Worm (Caenorhabditis elegans) whole organism, late embryonic: Measurements from ENCODE around the gene W04D2.4.

ENCODE experiments used
- C38D4.7 ChIP-seq: fragments of 200-800 bp; sonication (Bioruptor generic); optimal IDR thresholded peaks from 2 replicates; lab custom pipeline; 2018; ENCODE audit warnings: mild to moderate bottlenecking, missing genetic modification characterization, moderate library complexity, missing compliant biosample characterization
- F13H6.1 ChIP-seq: sonication (generic microtip); optimal IDR thresholded peaks from 2 replicates; lab custom pipeline; 2016; ENCODE audit warnings: missing genetic modification characterization, missing compliant biosample characterization
- T23F11.4 ChIP-seq: fragments of 200-800 bp; sonication (Bioruptor generic); optimal IDR thresholded peaks from 2 replicates; lab custom pipeline; 2018; ENCODE audit warnings: mild to moderate bottlenecking, missing genetic modification characterization, missing compliant biosample characterization
- ceh-48 ChIP-seq: sonication (generic microtip); optimal IDR thresholded peaks from 2 replicates; lab custom pipeline; 2016; ENCODE audit warnings: missing genetic modification characterization, inconsistent platforms, missing compliant biosample characterization
- dmd-4 ChIP-seq: sonication (generic microtip); optimal IDR thresholded peaks from 2 replicates; lab custom pipeline; 2016; ENCODE audit warnings: borderline replicate concordance, missing genetic modification characterization, missing compliant biosample characterization
- hlh-15 ChIP-seq: sonication (generic microtip); optimal IDR thresholded peaks from 2 replicates; lab custom pipeline; 2016; ENCODE audit warnings: missing genetic modification characterization, missing compliant biosample characterization
- hlh-30 ChIP-seq: sonication (generic microtip); optimal IDR thresholded peaks from 2 replicates; lab custom pipeline; 2017; ENCODE audit warnings: antibody characterized with exemption, missing genetic modification characterization, missing compliant biosample characterization; ENCODE audit not compliant: insufficient read depth
- lim-6 ChIP-seq: sonication (generic microtip); optimal IDR thresholded peaks from 2 replicates; lab custom pipeline; 2016; ENCODE audit warnings: missing genetic modification characterization, missing compliant biosample characterization
- odd-2 ChIP-seq: sonication (generic microtip); optimal IDR thresholded peaks from 2 replicates; lab custom pipeline; 2017; ENCODE audit warnings: antibody characterized with exemption, mild to moderate bottlenecking, missing genetic modification characterization, missing compliant biosample characterization
- pha-4 ChIP-seq: fragments of 150-350 bp; optimal IDR thresholded peaks from 2 replicates; lab custom pipeline; 2018; ENCODE audit warnings: missing biosample characterization, missing genetic modification reagents, missing genetic modification characterization
- pros-1 ChIP-seq: fragments of 150-350 bp; optimal IDR thresholded peaks from 2 replicates; lab custom pipeline; 2014; ENCODE audit warnings: missing biosample characterization, missing genetic modification reagents, missing genetic modification characterization
- syd-9 ChIP-seq: sonication (generic microtip); optimal IDR thresholded peaks from 2 replicates; lab custom pipeline; 2016; ENCODE audit warnings: mild to moderate bottlenecking, missing genetic modification characterization, moderate library complexity, missing compliant biosample characterization
- tbx-2 ChIP-seq: sonication (generic microtip); optimal IDR thresholded peaks from 2 replicates; lab custom pipeline; 2016; ENCODE audit warnings: missing genetic modification characterization, missing compliant biosample characterization
- tbx-7 ChIP-seq: sonication (generic microtip); optimal IDR thresholded peaks from 2 replicates; lab custom pipeline; 2016; ENCODE audit warnings: missing genotype, missing genetic modification characterization, missing compliant biosample characterization

Gene W04D2.4

DNA sequence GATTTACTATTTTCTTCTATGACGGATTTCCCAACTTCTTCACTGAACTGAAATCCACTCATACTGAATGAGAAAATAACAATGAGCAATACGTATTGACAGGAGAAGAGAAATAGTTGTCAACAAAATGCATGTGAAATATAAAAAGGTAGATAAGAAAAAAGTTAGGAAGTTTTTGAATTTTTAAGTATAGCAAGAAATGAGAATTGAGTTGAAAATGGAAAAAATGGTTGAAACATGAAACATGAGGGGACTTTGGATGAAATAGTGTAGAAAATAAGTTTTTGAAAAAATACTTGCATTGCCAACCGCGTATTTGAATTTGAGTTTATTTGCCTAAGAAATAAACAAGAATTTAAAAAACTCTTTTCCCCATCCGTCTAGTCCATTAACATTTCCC, 50.7 kb downstream of the W04D2.4 start, which contains the start of the genes pals-38 and C54D10.9:
pals-38 (minus strand) TSS at position 101 of the 400 bp plus-strand sequence.
C54D10.9 (plus strand) TSS at position 259 of the 400 bp plus-strand sequence.
- TF ChIP-seq tbx-2 (tag; lab: Kevin White, UChicago), result no peak
- no peak for TF ChIP-seq lim-6 (tag; lab: Kevin White, UChicago)
- no peak for TF ChIP-seq odd-2 (tag; lab: Kevin White, UChicago)
- TF ChIP-seq pha-4 (tag; lab: Kevin White, UChicago), result no peak
- no peak for TF ChIP-seq ceh-48 (tag; lab: Kevin White, UChicago)
- TF ChIP-seq F13H6.1 (tag; lab: Kevin White, UChicago), result no peak
- TF ChIP-seq hlh-15, result no peak
- TF ChIP-seq pros-1 (tag; lab: Kevin White, UChicago), result no peak
- no peak for TF ChIP-seq syd-9 (tag; lab: Kevin White, UChicago)
- TF ChIP-seq tbx-7 (tag; lab: Kevin White, UChicago), result no peak
- TF ChIP-seq dmd-4 (tag; lab: Kevin White, UChicago), result no peak
- no peak for TF ChIP-seq hlh-30 (tag; lab: Kevin White, UChicago)
- no peak for TF ChIP-seq T23F11.4 (GFP tag; lab: Kevin White, UChicago)
- no peak for TF ChIP-seq C38D4.7 (GFP tag; lab: Kevin White, UChicago)
